Worm (Caenorhabditis elegans) whole organism, late embryonic: ENCODE data around the gene B0348.1.

Experiments used
- K09A11.1 ChIP-seq: sonication (generic microtip); optimal IDR thresholded peaks from 2 replicates; lab custom pipeline; 2017; ENCODE audit warnings: antibody characterized with exemption, mild to moderate bottlenecking, missing genetic modification characterization, missing compliant biosample characterization; ENCODE audit not compliant: insufficient read depth
- ceh-14 ChIP-seq: sonication (generic microtip); optimal IDR thresholded peaks from 2 replicates; lab custom pipeline; 2016; ENCODE audit warnings: missing genotype, missing genetic modification characterization, missing compliant biosample characterization
- ceh-18 ChIP-seq: sonication (generic microtip); optimal IDR thresholded peaks from 2 replicates; lab custom pipeline; 2016; ENCODE audit warnings: missing genetic modification characterization, missing compliant biosample characterization
- eyg-1 ChIP-seq: sonication (generic microtip); optimal IDR thresholded peaks from 2 replicates; lab custom pipeline; 2016; ENCODE audit warnings: missing genotype, missing genetic modification characterization, missing compliant biosample characterization

DNA sequence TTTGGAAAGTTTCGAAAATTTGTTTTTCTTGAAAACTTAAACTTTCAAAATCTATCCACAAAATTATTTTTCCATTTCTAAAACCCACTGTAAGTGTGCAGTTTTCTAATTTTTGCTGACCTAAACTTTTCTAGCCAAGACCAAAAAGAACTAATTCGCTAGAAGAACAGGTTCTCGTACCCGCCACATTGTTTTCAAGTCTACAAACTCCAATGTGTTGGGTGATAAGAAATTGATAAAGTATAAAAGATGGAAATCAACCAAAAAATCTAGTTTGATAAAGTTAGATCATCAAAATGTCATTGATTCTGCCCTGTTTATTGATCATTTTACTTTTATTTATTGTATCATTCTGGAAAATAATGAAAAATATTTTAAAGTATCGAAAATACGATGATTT, 10.2 kb downstream of the B0348.1 start, which contains the start of gene cyp-29A3:
- TF ChIP-seq eyg-1 (tag; lab: Kevin White, UChicago) (no peak), ceh-18 (no peak), K09A11.1 (tag; lab: Kevin White, UChicago) (no peak), ceh-14 (no peak)
